Fruit fly (Drosophila melanogaster) whole organism: ENCODE results near the gene Cpr11B.

ENCODE experiments used
- CG8478 ChIP-seq: fragments of >200 bp; optimal IDR thresholded peaks from 2 replicates; lab custom pipeline; 2018; ENCODE audit warnings: inconsistent platforms
- Dll ChIP-seq: fragments of >200 bp; optimal IDR thresholded peaks from 2 replicates; lab custom pipeline; 2017
- EcR ChIP-seq, 2 experiments: fragments of >200 bp; optimal IDR thresholded peaks; 2 replicates each; lab custom pipeline; 2017; ENCODE audit warnings: missing biosample characterization in 2 of 2, missing genetic modification characterization in 2 of 2, missing genetic modification reagents in 2 of 2
- pan ChIP-seq: fragments of >200 bp; optimal IDR thresholded peaks from 2 replicates; lab custom pipeline; 2017
- psq ChIP-seq: fragments of >200 bp; optimal IDR thresholded peaks from 2 replicates; lab custom pipeline; 2017
- usp ChIP-seq: fragments of >200 bp; optimal IDR thresholded peaks from 2 replicates; lab custom pipeline; 2017; ENCODE audit warnings: missing biosample characterization, missing genetic modification characterization, mixed read lengths

The Cpr11B gene

dm6 chrX:12575292-12575826, 22.4 kb downstream of the Cpr11B start:
- TF ChIP-seq psq (lab: Kevin White, UChicago) (no peak), usp (GFP tag; lab: Kevin White, UChicago) (no peak), pan (lab: Kevin White, UChicago) (no peak), CG8478 (lab: Kevin White, UChicago) (no peak), Dll (lab: Kevin White, UChicago) (no peak), EcR (GFP tag; optimal IDR thresholded peaks at IDR 0.05; lab: Kevin White, UChicago) (no peak)

DNA sequence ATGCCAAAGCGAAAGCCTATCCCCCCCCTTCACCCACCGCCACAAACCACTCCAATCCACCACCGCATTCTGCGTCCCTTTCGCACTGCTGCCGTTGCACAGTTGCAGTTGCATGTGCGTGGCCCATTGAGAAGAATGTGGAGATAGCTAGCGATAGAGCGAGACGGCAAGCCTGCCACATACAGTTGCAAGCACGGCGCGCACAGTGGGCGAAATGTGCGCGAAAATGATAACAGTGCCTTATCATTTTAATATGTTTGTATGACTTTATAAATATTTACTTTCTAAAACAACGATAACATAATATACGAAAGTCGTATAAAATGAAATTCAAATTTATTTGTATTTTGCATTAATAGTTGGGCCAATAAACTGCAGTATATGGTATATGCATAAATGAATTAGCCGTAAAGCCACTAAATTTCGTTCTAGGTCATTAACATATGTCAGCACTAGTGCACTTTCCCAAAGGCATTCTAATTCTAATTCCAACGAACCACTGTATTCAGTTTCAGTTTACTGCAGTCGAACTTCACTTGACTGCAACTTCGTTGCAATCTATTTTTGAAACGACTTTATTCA, 23.0 kb downstream of the Cpr11B start:
- TF ChIP-seq EcR (GFP tag; optimal IDR thresholded peaks at IDR 0.05; lab: Kevin White, UChicago) (no peak), psq (lab: Kevin White, UChicago) (no peak), CG8478 (lab: Kevin White, UChicago) (no peak), pan (lab: Kevin White, UChicago) (no peak), Dll (lab: Kevin White, UChicago) (no peak), usp (GFP tag; lab: Kevin White, UChicago) (no peak)

- TF ChIP-seq psq (lab: Kevin White, UChicago), result no peak
- peak in 1 of 2 experiments; percentile 24 for TF ChIP-seq EcR (GFP tag; optimal IDR thresholded peaks at IDR 0.05; lab: Kevin White, UChicago)
- TF ChIP-seq usp (GFP tag; lab: Kevin White, UChicago), result no peak
- no peak for TF ChIP-seq CG8478 (lab: Kevin White, UChicago)
- TF ChIP-seq pan (lab: Kevin White, UChicago), result no peak
Observed at dm6 chrX:12577722-12578121, 24.8 kb downstream of the Cpr11B start.

dm6 chrX:12578328-12578700, 25.4 kb downstream of the Cpr11B start:
- TF ChIP-seq EcR (GFP tag; optimal IDR thresholded peaks at IDR 0.05; lab: Kevin White, UChicago) (no peak), Dll (lab: Kevin White, UChicago) (no peak), psq (lab: Kevin White, UChicago) (no peak), CG8478 (lab: Kevin White, UChicago) (no peak), pan (lab: Kevin White, UChicago) (no peak), usp (GFP tag; lab: Kevin White, UChicago) (no peak)

DNA sequence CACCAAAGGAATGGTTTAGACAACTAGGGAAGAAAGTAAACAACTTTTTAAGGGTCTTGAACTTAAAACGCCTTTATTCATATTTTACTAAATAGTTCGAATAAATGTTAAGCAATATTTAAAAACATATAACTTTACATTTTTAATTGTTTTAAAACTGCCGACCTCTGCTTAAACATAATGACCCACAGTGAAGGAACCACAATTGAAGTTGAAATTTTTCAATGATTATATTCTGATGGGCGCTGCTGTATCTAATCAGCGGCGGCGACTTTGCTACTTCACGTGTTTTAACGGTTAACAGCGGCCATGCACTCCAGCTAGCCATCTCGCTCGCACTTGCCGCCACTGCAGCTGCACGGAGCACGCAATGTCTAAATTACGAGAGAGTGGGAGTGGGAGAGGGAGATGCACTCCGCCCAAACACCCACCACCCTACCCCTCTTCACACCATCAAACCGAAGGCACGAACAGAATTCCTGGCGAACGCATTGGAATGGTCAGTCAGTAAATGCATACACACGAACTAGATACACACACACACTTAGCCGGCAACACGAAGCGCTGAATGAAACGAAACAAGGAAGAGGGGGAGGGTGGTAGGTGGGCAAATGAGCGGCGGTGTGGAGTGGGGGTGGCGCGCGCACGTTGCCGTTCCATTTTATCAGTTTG, 25.9 kb downstream of the Cpr11B start:
- TF ChIP-seq pan (lab: Kevin White, UChicago) (peak; percentile 9), EcR (GFP tag; optimal IDR thresholded peaks at IDR 0.05; lab: Kevin White, UChicago) (no peak), Dll (lab: Kevin White, UChicago) (peak; percentile 39)

DNA sequence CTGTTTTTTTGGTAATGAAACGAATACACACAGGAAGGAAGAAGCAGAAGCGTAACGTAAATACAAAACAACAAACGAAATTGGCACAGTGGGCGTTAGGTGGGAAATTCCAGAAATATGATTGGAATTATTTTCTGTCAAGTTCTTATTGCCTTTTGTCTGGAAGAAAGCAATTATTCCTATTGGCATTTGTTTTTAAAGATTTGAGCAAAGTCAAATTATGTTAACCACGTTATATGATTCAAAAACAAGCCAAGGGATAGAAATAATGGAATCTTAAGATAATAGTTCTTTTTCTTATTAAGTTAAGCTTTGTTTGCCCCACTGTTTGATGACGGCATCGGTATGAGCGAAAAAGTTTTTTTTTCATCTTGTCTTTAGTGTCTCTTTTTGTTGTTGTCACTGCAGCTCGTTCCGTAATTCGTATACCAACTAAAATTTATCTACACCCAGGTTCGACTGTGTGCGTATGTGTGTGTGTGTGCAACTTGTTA, 26.6 kb downstream of the Cpr11B start:
- TF ChIP-seq Dll (lab: Kevin White, UChicago), result no peak
- TF ChIP-seq CG8478 (lab: Kevin White, UChicago), result no peak

DNA sequence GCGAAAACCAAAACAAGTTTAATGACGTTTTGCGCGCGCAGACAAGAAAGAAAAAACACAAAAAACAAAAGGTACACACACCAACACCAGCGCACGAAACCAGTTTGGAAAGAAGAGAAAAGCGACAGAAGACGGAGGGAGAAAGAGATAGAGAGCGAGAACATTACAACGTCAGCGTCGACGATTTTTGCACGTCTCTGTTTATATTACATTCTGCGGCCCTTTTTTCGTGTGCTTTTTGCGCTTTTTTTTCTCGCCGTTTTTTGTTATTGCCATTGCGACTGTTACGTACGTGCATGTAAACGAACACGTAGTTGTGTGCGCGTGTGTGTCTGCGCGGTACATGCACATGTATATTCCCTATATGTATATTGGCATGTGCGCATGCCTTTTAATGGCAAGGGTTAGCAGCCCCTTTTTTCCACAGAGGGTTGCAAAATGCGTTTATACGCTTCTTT, 27.1 kb downstream of the Cpr11B start:
- TF ChIP-seq EcR (GFP tag; optimal IDR thresholded peaks at IDR 0.05; lab: Kevin White, UChicago) (no peak), CG8478 (lab: Kevin White, UChicago) (no peak), usp (GFP tag; lab: Kevin White, UChicago) (no peak), psq (lab: Kevin White, UChicago) (no peak), pan (lab: Kevin White, UChicago) (no peak), Dll (lab: Kevin White, UChicago) (no peak)

DNA sequence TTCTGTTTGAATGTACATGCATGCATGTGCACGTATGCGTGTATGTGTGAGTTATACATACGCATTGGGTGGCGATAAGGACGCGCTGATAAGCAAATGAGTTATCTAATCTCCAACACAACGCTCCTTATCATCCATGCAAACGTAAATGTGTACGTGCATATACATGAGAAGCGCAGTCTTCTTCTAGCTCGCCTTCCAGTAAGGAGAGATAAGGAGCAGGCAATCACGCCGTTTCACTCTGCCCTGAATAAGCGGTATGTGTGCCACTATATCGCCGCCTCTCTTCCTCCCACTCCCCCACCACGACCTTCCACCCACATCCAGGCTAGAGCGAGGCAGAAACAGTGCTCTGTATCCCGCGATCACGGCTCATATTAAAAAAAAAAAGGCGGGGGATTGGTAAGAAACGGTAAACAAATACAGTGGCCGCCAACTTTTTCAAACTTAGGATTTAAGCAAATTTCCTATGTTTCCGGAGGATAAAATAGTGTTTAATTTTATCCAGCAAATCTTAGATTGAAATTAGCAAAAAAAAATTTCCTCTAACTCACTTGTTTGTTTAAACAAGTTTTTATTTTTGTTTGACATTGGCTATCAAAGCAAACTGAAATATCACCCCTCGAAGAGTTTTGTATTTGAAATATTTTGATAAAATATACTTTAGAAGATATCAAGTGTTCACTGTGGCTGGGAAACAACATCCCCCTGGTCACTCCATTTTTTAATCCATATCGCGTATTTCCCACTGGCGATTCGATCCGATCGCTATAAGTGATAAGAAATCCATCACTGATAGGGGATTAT, 27.8 kb downstream of the Cpr11B start:
- TF ChIP-seq CG8478 (lab: Kevin White, UChicago) (no peak), usp (GFP tag; lab: Kevin White, UChicago) (no peak), pan (lab: Kevin White, UChicago) (no peak), EcR (GFP tag; optimal IDR thresholded peaks at IDR 0.05; lab: Kevin White, UChicago) (no peak), Dll (lab: Kevin White, UChicago) (no peak), psq (lab: Kevin White, UChicago) (no peak)

DNA sequence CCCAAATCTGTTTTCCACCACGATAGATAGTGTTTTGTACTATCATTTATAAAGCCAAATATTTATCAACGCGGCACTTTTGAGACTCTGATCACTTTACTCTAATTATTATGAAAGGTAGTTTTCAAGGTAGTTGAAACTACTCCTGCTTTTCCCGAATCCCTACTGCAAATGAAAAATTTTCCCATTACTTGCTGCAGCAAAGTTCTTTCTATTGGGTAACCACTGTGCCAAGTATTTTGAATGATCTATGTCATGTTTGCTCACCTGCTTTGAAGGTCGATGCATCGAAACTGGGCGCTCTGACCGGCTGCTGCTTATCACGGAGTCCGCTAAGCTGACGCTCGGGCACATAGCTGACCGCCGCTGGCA, 28.4 kb downstream of the Cpr11B start:
- TF ChIP-seq Dll (lab: Kevin White, UChicago), result no peak
- no peak for TF ChIP-seq usp (GFP tag; lab: Kevin White, UChicago)
- TF ChIP-seq CG8478 (lab: Kevin White, UChicago), result no peak
- TF ChIP-seq pan (lab: Kevin White, UChicago), result no peak
- no peak for TF ChIP-seq psq (lab: Kevin White, UChicago)
- TF ChIP-seq EcR (GFP tag; optimal IDR thresholded peaks at IDR 0.05; lab: Kevin White, UChicago), result no peak

dm6 chrX:12581894-12582293, 29.0 kb downstream of the Cpr11B start:
- no peak for TF ChIP-seq Dll (lab: Kevin White, UChicago)
- no peak for TF ChIP-seq pan (lab: Kevin White, UChicago)
- TF ChIP-seq psq (lab: Kevin White, UChicago), result no peak
- TF ChIP-seq usp (GFP tag; lab: Kevin White, UChicago), result no peak
- TF ChIP-seq CG8478 (lab: Kevin White, UChicago), result no peak
- TF ChIP-seq EcR (GFP tag; optimal IDR thresholded peaks at IDR 0.05; lab: Kevin White, UChicago), result no peak

dm6 chrX:12582661-12582983, 29.7 kb downstream of the Cpr11B start:
- no peak for TF ChIP-seq psq (lab: Kevin White, UChicago)
- no peak for TF ChIP-seq usp (GFP tag; lab: Kevin White, UChicago)
- TF ChIP-seq EcR (GFP tag; optimal IDR thresholded peaks at IDR 0.05; lab: Kevin White, UChicago), result no peak
- no peak for TF ChIP-seq pan (lab: Kevin White, UChicago)
- TF ChIP-seq Dll (lab: Kevin White, UChicago), result no peak
- no peak for TF ChIP-seq CG8478 (lab: Kevin White, UChicago)
